Fruit fly (Drosophila melanogaster) whole organism, embryonic: ENCODE data around the gene Ir68b.

Experiments used
- Awh ChIP-seq: fragments of 200-800 bp; sonication (Bioruptor generic); IDR thresholded peaks from 2 replicates; pipeline ENCODE4, ENCODE4 v1.3.6; 2022; ENCODE audit warnings: missing biosample characterization, missing genetic modification characterization
- C15 ChIP-seq: fragments of 200-800 bp; sonication (Bioruptor generic); IDR thresholded peaks from 3 replicates; pipeline ENCODE4 v1.3.6; 2022; ENCODE audit warnings: missing biosample characterization, missing genetic modification characterization
- CG10274 ChIP-seq: fragments of 200-800 bp; sonication (Bioruptor generic); optimal IDR thresholded peaks from 3 replicates; lab custom pipeline; 2017; ENCODE audit warnings: missing biosample characterization, mild to moderate bottlenecking, missing genetic modification characterization
- CG10959 ChIP-seq: fragments of 200-800 bp; sonication (Bioruptor generic); IDR thresholded peaks from 2 replicates; pipeline ENCODE4 v1.3.6; 2022; ENCODE audit warnings: missing biosample characterization, missing genetic modification characterization
- CG11695 ChIP-seq: fragments of 200-800 bp; sonication (Bioruptor generic); IDR thresholded peaks from 3 replicates; pipeline ENCODE4 v1.3.6; 2022; ENCODE audit warnings: missing biosample characterization, missing genetic modification characterization
- CG11696 ChIP-seq: fragments of 200-800 bp; sonication (Bioruptor generic); IDR thresholded peaks from 2 replicates; pipeline ENCODE4 v1.3.6; 2022; ENCODE audit warnings: missing biosample characterization, missing genetic modification characterization
- CG15479 ChIP-seq: fragments of 200-800 bp; sonication (Bioruptor generic); optimal IDR thresholded peaks from 3 replicates; lab custom pipeline; 2019; ENCODE audit warnings: missing biosample characterization, mild to moderate bottlenecking, missing genetic modification characterization, moderate library complexity
- CG1792 ChIP-seq: fragments of 200-800 bp; sonication (Bioruptor generic); optimal IDR thresholded peaks from 2 replicates; lab custom pipeline; 2016; ENCODE audit warnings: missing biosample characterization, missing genetic modification characterization
- CG18619 ChIP-seq: fragments of 200-800 bp; sonication (Bioruptor generic); optimal IDR thresholded peaks from 3 replicates; lab custom pipeline; 2017; ENCODE audit warnings: missing biosample characterization, mild to moderate bottlenecking, missing genetic modification characterization
- CG2120 ChIP-seq: fragments of 200-800 bp; sonication (Bioruptor generic); optimal IDR thresholded peaks from 3 replicates; lab custom pipeline; 2016; ENCODE audit warnings: missing biosample characterization, missing genetic modification characterization
- CG34422 ChIP-seq: fragments of 200-800 bp; sonication (Bioruptor generic); IDR thresholded peaks from 3 replicates; pipeline ENCODE4 v1.3.6; 2022; ENCODE audit warnings: missing biosample characterization, missing genetic modification characterization
- CG5953 ChIP-seq: fragments of 200-800 bp; sonication (Bioruptor generic); IDR thresholded peaks from 2 replicates; pipeline ENCODE4 v1.3.6; 2022; ENCODE audit warnings: missing biosample characterization, missing genetic modification characterization
- CG6272 ChIP-seq: fragments of 200-800 bp; sonication (Bioruptor generic); IDR thresholded peaks from 2 replicates; pipeline ENCODE4 v1.3.6; 2022; ENCODE audit warnings: missing biosample characterization, missing genetic modification characterization
- CG7357 ChIP-seq: fragments of 200-800 bp; sonication (Bioruptor generic); IDR thresholded peaks from 3 replicates; pipeline ENCODE4 v1.3.6; 2022; ENCODE audit warnings: missing biosample characterization, missing genetic modification characterization
- CG8765 ChIP-seq: fragments of 200-800 bp; sonication (Bioruptor generic); IDR thresholded peaks from 2 replicates; pipeline ENCODE4 v1.3.6; 2022; ENCODE audit warnings: missing biosample characterization, missing genetic modification characterization
- CG8924 ChIP-seq: fragments of 200-800 bp; optimal IDR thresholded peaks from 3 replicates; lab custom pipeline; 2019; ENCODE audit warnings: missing biosample characterization, mild to moderate bottlenecking, missing genetic modification characterization, moderate library complexity
- CG9215 ChIP-seq: fragments of 200-800 bp; sonication (Bioruptor generic); IDR thresholded peaks from 2 replicates; pipeline ENCODE4 v1.3.6; 2022; ENCODE audit warnings: missing biosample characterization, missing genetic modification characterization
- CTCF ChIP-seq: fragments of 200-800 bp; sonication (Bioruptor generic); optimal IDR thresholded peaks from 2 replicates; lab custom pipeline; 2017; ENCODE audit warnings: missing biosample characterization, mild to moderate bottlenecking, missing genetic modification characterization, moderate library complexity
- CkIIα-i1 ChIP-seq: fragments of 200-800 bp; sonication (Bioruptor generic); IDR thresholded peaks from 2 replicates; pipeline ENCODE4 v1.3.6; 2022; ENCODE audit warnings: missing biosample characterization, missing genetic modification characterization
- Dad ChIP-seq: fragments of 200-800 bp; sonication (Bioruptor generic); optimal IDR thresholded peaks from 3 replicates; lab custom pipeline; 2016; ENCODE audit warnings: missing biosample characterization, missing genetic modification characterization
- Dip2 ChIP-seq: fragments of 200-800 bp; sonication (Bioruptor generic); IDR thresholded peaks from 2 replicates; pipeline ENCODE4 v1.3.6; 2022; ENCODE audit warnings: missing biosample characterization, missing genetic modification characterization
- Elba2 ChIP-seq: fragments of 200-800 bp; sonication (Bioruptor generic); optimal IDR thresholded peaks from 3 replicates; lab custom pipeline; 2016; ENCODE audit warnings: missing biosample characterization, missing genetic modification characterization
- Gsc ChIP-seq: fragments of 200-800 bp; sonication (Bioruptor generic); IDR thresholded peaks from 2 replicates; pipeline ENCODE4 v1.3.6; 2022; ENCODE audit warnings: missing biosample characterization, missing genetic modification characterization
- HLHmδ ChIP-seq: fragments of 200-800 bp; sonication (Bioruptor generic); optimal IDR thresholded peaks from 2 replicates; lab custom pipeline; 2018; ENCODE audit warnings: missing biosample characterization, mild to moderate bottlenecking, missing genetic modification characterization, moderate library complexity
- MBD-R2 ChIP-seq: fragments of 200-800 bp; sonication (Bioruptor generic); IDR thresholded peaks from 2 replicates; pipeline ENCODE4 v1.3.6; 2022; ENCODE audit warnings: missing biosample characterization, missing genetic modification characterization
- Mes4 ChIP-seq: fragments of 200-800 bp; sonication (Bioruptor generic); optimal IDR thresholded peaks from 2 replicates; lab custom pipeline; 2016; ENCODE audit warnings: missing biosample characterization, missing genetic modification characterization
- NFAT ChIP-seq: fragments of 200-800 bp; sonication (Bioruptor generic); IDR thresholded peaks from 2 replicates; pipeline ENCODE4 v1.3.6; 2022; ENCODE audit warnings: missing biosample characterization, missing genetic modification characterization
- Nf-YC ChIP-seq: fragments of 200-800 bp; optimal IDR thresholded peaks from 3 replicates; lab custom pipeline; 2019; ENCODE audit warnings: missing biosample characterization, mild to moderate bottlenecking, missing genetic modification characterization, moderate library complexity
- Optix ChIP-seq: fragments of 200-800 bp; sonication (Bioruptor generic); IDR thresholded peaks from 3 replicates; pipeline ENCODE4 v1.3.6; 2022; ENCODE audit warnings: missing biosample characterization, missing genetic modification characterization
- Sox102F ChIP-seq: fragments of 200-800 bp; sonication (Bioruptor generic); optimal IDR thresholded peaks from 2 replicates; lab custom pipeline; 2018; ENCODE audit warnings: missing biosample characterization, mild to moderate bottlenecking, missing genetic modification characterization, moderate library complexity
- Ssrp ChIP-seq: fragments of 200-800 bp; sonication (Bioruptor generic); optimal IDR thresholded peaks from 2 replicates; lab custom pipeline; 2018; ENCODE audit warnings: missing biosample characterization, mild to moderate bottlenecking, missing genetic modification characterization, moderate library complexity
- Taf1 ChIP-seq: fragments of 200-800 bp; sonication (Bioruptor generic); IDR thresholded peaks from 2 replicates; pipeline ENCODE4 v1.3.6; 2022; ENCODE audit warnings: missing biosample characterization, missing genetic modification characterization
- Tbp ChIP-seq: fragments of >200 bp; optimal IDR thresholded peaks from 2 replicates; lab custom pipeline; 2018; ENCODE audit warnings: missing biosample characterization, missing genetic modification characterization
- ac ChIP-seq: fragments of 200-800 bp; sonication (Bioruptor generic); optimal IDR thresholded peaks from 3 replicates; lab custom pipeline; 2017; ENCODE audit warnings: missing biosample characterization, mild to moderate bottlenecking, missing genetic modification characterization
- al ChIP-seq: fragments of 200-800 bp; sonication (Bioruptor generic); IDR thresholded peaks from 2 replicates; pipeline ENCODE4 v1.3.6; 2022; ENCODE audit warnings: missing biosample characterization, missing genetic modification characterization
- bcd ChIP-seq: fragments of 200-800 bp; sonication (Bioruptor generic); optimal IDR thresholded peaks from 2 replicates; lab custom pipeline; 2017; ENCODE audit warnings: missing biosample characterization, mild to moderate bottlenecking, missing genetic modification characterization
- cad ChIP-seq: fragments of >200 bp; optimal IDR thresholded peaks from 2 replicates; lab custom pipeline; 2017; ENCODE audit warnings: missing biosample characterization, missing genetic modification characterization
- cg ChIP-seq: fragments of 200-800 bp; sonication (Bioruptor generic); optimal IDR thresholded peaks from 3 replicates; lab custom pipeline; 2019; ENCODE audit warnings: missing biosample characterization, mild to moderate bottlenecking, missing genetic modification characterization, moderate library complexity
- chm ChIP-seq: fragments of 200-800 bp; sonication (Bioruptor generic); IDR thresholded peaks from 2 replicates; pipeline ENCODE4 v1.3.6; 2022; ENCODE audit warnings: missing biosample characterization, missing genetic modification characterization
- disco-r ChIP-seq: fragments of 200-800 bp; sonication (Bioruptor generic); optimal IDR thresholded peaks from 2 replicates; lab custom pipeline; 2016; ENCODE audit warnings: missing biosample characterization, missing genetic modification characterization
- ems ChIP-seq: fragments of 200-800 bp; sonication (Bioruptor generic); optimal IDR thresholded peaks from 3 replicates; lab custom pipeline; 2016; ENCODE audit warnings: missing biosample characterization, missing genetic modification characterization
- fru ChIP-seq: fragments of >200 bp; optimal IDR thresholded peaks from 2 replicates; lab custom pipeline; 2017
- gcm ChIP-seq: fragments of 200-800 bp; sonication (Bioruptor generic); optimal IDR thresholded peaks from 2 replicates; lab custom pipeline; 2019; ENCODE audit warnings: missing biosample characterization, mild to moderate bottlenecking, missing genetic modification characterization, moderate library complexity
- ken ChIP-seq: fragments of 200-800 bp; sonication (Bioruptor generic); IDR thresholded peaks from 3 replicates; pipeline ENCODE4 v1.3.6; 2022; ENCODE audit warnings: missing biosample characterization, missing genetic modification characterization
- lilli ChIP-seq: fragments of 200-800 bp; sonication (Bioruptor generic); optimal IDR thresholded peaks from 3 replicates; lab custom pipeline; 2016; ENCODE audit warnings: missing biosample characterization, missing genetic modification characterization
- lov ChIP-seq, 2 experiments: fragments of 200-800 bp in 1 of 2; fragments of >200 bp in 1 of 2; sonication (Bioruptor generic) in 1 of 2; IDR thresholded peaks in 1 of 2; optimal IDR thresholded peaks in 1 of 2; 2 replicates in 1 of 2; 3 replicates in 1 of 2; pipeline versions ENCODE4 v1.3.6 to Lab custom; 2017 to 2022; ENCODE audit warnings: missing biosample characterization in 1 of 2, missing genetic modification characterization in 1 of 2
- slp2 ChIP-seq: fragments of 200-800 bp; sonication (Bioruptor generic); optimal IDR thresholded peaks from 2 replicates; lab custom pipeline; 2016; ENCODE audit warnings: missing biosample characterization, missing genetic modification characterization
- toy ChIP-seq: fragments of 200-800 bp; sonication (Bioruptor generic); IDR thresholded peaks from 2 replicates; pipeline ENCODE4 v1.3.6; 2022; ENCODE audit warnings: missing biosample characterization, missing genetic modification characterization
- trem ChIP-seq: fragments of 200-800 bp; optimal IDR thresholded peaks from 3 replicates; lab custom pipeline; 2019; ENCODE audit warnings: missing biosample characterization, mild to moderate bottlenecking, missing genetic modification characterization, moderate library complexity
- yki ChIP-seq: fragments of >200 bp; optimal IDR thresholded peaks from 3 replicates; lab custom pipeline; 2018
- zen ChIP-seq: fragments of 200-800 bp; sonication (Bioruptor generic); optimal IDR thresholded peaks from 3 replicates; lab custom pipeline; 2018; ENCODE audit warnings: missing biosample characterization, mild to moderate bottlenecking, missing genetic modification characterization, moderate library complexity
- zfh2 ChIP-seq: fragments of 200-800 bp; sonication (Bioruptor generic); optimal IDR thresholded peaks from 2 replicates; lab custom pipeline; 2016; ENCODE audit warnings: missing biosample characterization, missing genetic modification characterization

Gene Ir68b

DNA sequence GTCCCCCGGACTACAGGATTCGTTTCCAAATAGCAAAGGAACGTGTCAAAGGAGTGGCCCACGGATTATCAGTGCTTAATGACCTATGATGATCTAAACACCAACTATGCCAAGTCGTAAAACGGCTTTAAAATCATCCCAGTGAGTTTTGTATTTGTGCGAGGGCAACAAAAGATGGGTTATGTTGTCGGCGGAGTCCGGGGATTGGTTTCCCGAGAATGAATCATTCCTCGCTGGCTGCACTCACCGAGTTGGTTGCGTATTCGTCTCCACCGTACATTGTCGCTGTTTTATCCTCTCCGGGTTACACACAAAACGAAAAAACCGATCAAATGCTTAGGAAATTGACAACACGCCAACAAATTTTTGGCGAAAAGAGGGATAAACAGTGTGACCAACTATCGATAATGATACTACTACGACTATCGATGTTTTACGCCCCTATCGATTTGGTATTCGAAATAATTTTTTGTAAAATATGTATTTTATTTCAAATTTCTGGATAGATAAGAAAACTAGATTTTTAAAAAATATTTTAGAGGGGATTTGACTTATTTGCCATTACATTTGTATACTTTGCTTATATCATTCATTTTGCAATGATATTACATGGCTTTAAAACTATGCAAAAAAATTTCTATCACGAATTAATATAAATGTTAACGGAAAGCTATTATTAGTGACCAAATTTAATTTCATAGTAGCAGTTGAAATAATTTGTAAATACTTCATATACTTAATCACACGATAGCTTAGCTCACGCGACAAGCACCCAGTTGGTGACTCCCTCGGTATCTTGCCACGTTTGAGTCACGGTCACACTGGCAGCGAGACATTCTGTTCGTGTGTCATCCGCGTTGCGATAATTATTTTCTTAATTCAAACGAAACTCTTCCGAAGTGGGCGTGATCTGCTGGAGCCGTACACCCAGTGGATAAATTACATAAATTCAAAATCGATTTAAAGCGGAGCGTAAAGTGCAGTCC is 18.8 kb upstream of the Ir68b start, which contains the start of the genes eIF3l and Nrx-IV (continued):
- TF ChIP-seq MBD-R2 (GFP tag; lab: Robert Waterston, UW) (peak; percentile 15; the same call in 1 of the 2 replicates), CG5953 (no peak), CG8924 (no peak), Optix (no peak), Dad (GFP tag; lab: Kevin White, UChicago) (no peak), Mes4 (GFP tag; lab: Kevin White, UChicago) (no peak), trem (tag; lab: Kevin White, UChicago) (peak; percentile 41), cad (GFP tag; lab: Kevin White, UChicago) (no peak), Nf-YC (tag; lab: Kevin White, UChicago) (no peak), CkIIα-i1 (no peak), ems (GFP tag; lab: Kevin White, UChicago) (no peak), CG18619 (GFP tag; lab: Kevin White, UChicago) (no peak), fru (lab: Kevin White, UChicago) (no peak), Awh (GFP tag; lab: Robert Waterston, UW) (no peak), lilli (no peak), ac (GFP tag; lab: Kevin White, UChicago) (no peak), al (GFP tag; lab: Robert Waterston, UW) (no peak), CG1792 (GFP tag; lab: Kevin White, UChicago) (no peak), Sox102F (no peak), CG9215 (no peak), CG2120 (GFP tag; lab: Kevin White, UChicago) (no peak), CTCF (GFP tag; lab: Kevin White, UChicago) (no peak), CG7357 (no peak), C15 (GFP tag; lab: Robert Waterston, UW) (no peak), CG11695 (no peak), Elba2 (GFP tag; lab: Kevin White, UChicago) (no peak), CG15479 (GFP tag; lab: Kevin White, UChicago) (no peak), CG10959 (GFP tag; lab: Robert Waterston, UW) (no peak), CG10274 (GFP tag; lab: Kevin White, UChicago) (no peak), gcm (GFP tag; lab: Kevin White, UChicago) (no peak), CG34422 (no peak), bcd (no peak), zfh2 (GFP tag; lab: Kevin White, UChicago) (no peak), Tbp (GFP tag; lab: Kevin White, UChicago) (no peak), Gsc (GFP tag; lab: Robert Waterston, UW) (no peak), toy (GFP tag; lab: Robert Waterston, UW) (no peak), zen (tag; lab: Kevin White, UChicago) (no peak), Taf1 (no peak), CG6272 (GFP tag; lab: Robert Waterston, UW) (no peak), CG8765 (no peak), Ssrp (no peak), chm (GFP tag; lab: Robert Waterston, UW) (no peak), NFAT (GFP tag; lab: Robert Waterston, UW) (no peak), disco-r (GFP tag; lab: Kevin White, UChicago) (no peak), cg (no peak), yki (lab: Kevin White, UChicago) (no peak), slp2 (no peak), Dip2 (GFP tag; lab: Robert Waterston, UW) (no peak), lov (optimal IDR thresholded peaks at IDR 0.05; lab: Kevin White, UChicago) (no peak), lov (GFP tag; IDR thresholded peaks at IDR 0.05; lab: Robert Waterston, UW) (no peak), HLHmδ (GFP tag; lab: Kevin White, UChicago) (peak; percentile 39), CG11696 (no peak), ken (GFP tag; lab: Robert Waterston, UW) (no peak)
